Fruit fly (Drosophila melanogaster) whole organism, embryonic: ENCODE data around the gene Ced-12.

ENCODE experiments used
- B-H1 ChIP-seq: fragments of 200-800 bp; sonication (Bioruptor generic); IDR thresholded peaks from 3 replicates; pipeline ENCODE4 v1.3.6; 2022; ENCODE audit warnings: missing biosample characterization, missing genetic modification characterization
- CG1024 ChIP-seq: fragments of 200-800 bp; sonication (Bioruptor generic); IDR thresholded peaks from 2 replicates; pipeline ENCODE4 v1.3.6; 2022; ENCODE audit warnings: missing biosample characterization, missing genetic modification characterization
- CG12236 ChIP-seq: fragments of 200-800 bp; sonication (Bioruptor generic); optimal IDR thresholded peaks from 2 replicates; lab custom pipeline; 2016; ENCODE audit warnings: missing biosample characterization, missing genetic modification characterization
- CG12299 ChIP-seq: fragments of 200-800 bp; sonication (Bioruptor generic); optimal IDR thresholded peaks from 2 replicates; lab custom pipeline; 2018; ENCODE audit warnings: missing biosample characterization, mild to moderate bottlenecking, missing genetic modification characterization
- CG13775 ChIP-seq: fragments of 200-800 bp; sonication (Bioruptor generic); optimal IDR thresholded peaks from 3 replicates; lab custom pipeline; 2017; ENCODE audit warnings: missing biosample characterization, mild to moderate bottlenecking, missing genetic modification characterization
- CG13894 ChIP-seq: fragments of 200-800 bp; sonication (Bioruptor generic); optimal IDR thresholded peaks from 3 replicates; lab custom pipeline; 2018; ENCODE audit warnings: missing biosample characterization, mild to moderate bottlenecking, missing genetic modification characterization, moderate library complexity
- CG14710 ChIP-seq: fragments of 200-800 bp; sonication (Bioruptor generic); optimal IDR thresholded peaks from 3 replicates; lab custom pipeline; 2019; ENCODE audit warnings: missing biosample characterization, mild to moderate bottlenecking, missing genetic modification characterization, moderate library complexity
- CG17385 ChIP-seq: fragments of 200-800 bp; sonication (Bioruptor generic); optimal IDR thresholded peaks from 3 replicates; lab custom pipeline; 2018; ENCODE audit warnings: missing biosample characterization, mild to moderate bottlenecking, missing genetic modification characterization
- CG17912 ChIP-seq: fragments of 200-800 bp; sonication (Bioruptor generic); optimal IDR thresholded peaks from 2 replicates; lab custom pipeline; 2018; ENCODE audit warnings: missing biosample characterization, mild to moderate bottlenecking, missing genetic modification characterization
- CG18764 ChIP-seq: fragments of 200-800 bp; sonication (Bioruptor generic); optimal IDR thresholded peaks from 3 replicates; lab custom pipeline; 2016; ENCODE audit warnings: missing biosample characterization, missing genetic modification characterization
- CG30431 ChIP-seq: fragments of 200-800 bp; sonication (Bioruptor generic); optimal IDR thresholded peaks from 2 replicates; lab custom pipeline; 2017; ENCODE audit warnings: missing biosample characterization, missing genetic modification characterization
- CG43689 ChIP-seq: fragments of 200-800 bp; sonication (Bioruptor generic); IDR thresholded peaks from 2 replicates; pipeline ENCODE4 v1.3.6; 2022; ENCODE audit warnings: missing biosample characterization, missing genetic modification characterization
- CG4424 ChIP-seq: fragments of 200-800 bp; sonication (Bioruptor generic); optimal IDR thresholded peaks from 3 replicates; lab custom pipeline; 2016; ENCODE audit warnings: missing biosample characterization, missing genetic modification characterization
- CG6254 ChIP-seq: fragments of 200-800 bp; sonication (Bioruptor generic); optimal IDR thresholded peaks from 3 replicates; lab custom pipeline; 2017; ENCODE audit warnings: mild to moderate bottlenecking, missing biosample characterization, missing genetic modification reagents, missing genetic modification characterization
- CG7963 ChIP-seq: fragments of 200-800 bp; sonication (Bioruptor generic); IDR thresholded peaks from 3 replicates; pipeline ENCODE4 v1.3.6; 2022; ENCODE audit warnings: missing biosample characterization, missing genetic modification characterization; ENCODE audit not compliant: partially characterized antibody
- CG8089 ChIP-seq: fragments of 200-800 bp; sonication (Bioruptor generic); optimal IDR thresholded peaks from 3 replicates; lab custom pipeline; 2016; ENCODE audit warnings: missing biosample characterization, missing genetic modification characterization
- CG8944 ChIP-seq: fragments of 200-800 bp; sonication (Bioruptor generic); optimal IDR thresholded peaks from 3 replicates; lab custom pipeline; 2016; ENCODE audit warnings: missing biosample characterization, missing genetic modification characterization
- CHES-1-like ChIP-seq: fragments of 200-800 bp; sonication (Bioruptor generic); optimal IDR thresholded peaks from 2 replicates; lab custom pipeline; 2016; ENCODE audit warnings: missing biosample characterization, missing genetic modification characterization
- Dp ChIP-seq: fragments of 200-800 bp; sonication (Bioruptor generic); optimal IDR thresholded peaks from 2 replicates; lab custom pipeline; 2018; ENCODE audit warnings: missing biosample characterization, mild to moderate bottlenecking, missing genetic modification characterization, moderate library complexity
- Drgx ChIP-seq: fragments of 200-800 bp; sonication (Bioruptor generic); IDR thresholded peaks from 2 replicates; pipeline ENCODE4 v1.3.6; 2022; ENCODE audit warnings: missing biosample characterization, missing genetic modification characterization
- Ets97D ChIP-seq: fragments of 200-800 bp; sonication (Bioruptor generic); optimal IDR thresholded peaks from 3 replicates; lab custom pipeline; 2016; ENCODE audit warnings: missing biosample characterization, missing genetic modification characterization
- HLH4C ChIP-seq: fragments of 200-800 bp; sonication (Bioruptor generic); IDR thresholded peaks from 3 replicates; pipeline ENCODE4 v1.3.6; 2022; ENCODE audit warnings: missing biosample characterization, missing genetic modification characterization; ENCODE audit not compliant: partially characterized antibody
- Hand ChIP-seq: fragments of 200-800 bp; sonication (Bioruptor generic); optimal IDR thresholded peaks from 2 replicates; lab custom pipeline; 2017; ENCODE audit warnings: mild to moderate bottlenecking, missing biosample characterization, missing genetic modification reagents, missing genetic modification characterization
- Hey ChIP-seq: fragments of 200-800 bp; sonication (Bioruptor generic); optimal IDR thresholded peaks from 3 replicates; lab custom pipeline; 2018; ENCODE audit warnings: missing biosample characterization, mild to moderate bottlenecking, missing genetic modification characterization
- Hr39 ChIP-seq: fragments of >200 bp; optimal IDR thresholded peaks from 2 replicates; lab custom pipeline; 2017
- Hr78 ChIP-seq, 2 experiments: fragments of 200-800 bp in 1 of 2; fragments of >200 bp in 1 of 2; sonication (Bioruptor generic) in 1 of 2; optimal IDR thresholded peaks; 2 replicates each; lab custom pipeline; 2017 to 2019; ENCODE audit warnings: missing biosample characterization in 2 of 2, missing genetic modification characterization in 2 of 2, mild to moderate bottlenecking in 1 of 2, moderate library complexity in 1 of 2
- Lpt ChIP-seq: fragments of >200 bp; optimal IDR thresholded peaks from 2 replicates; lab custom pipeline; 2018; ENCODE audit warnings: missing biosample characterization, missing genetic modification characterization
- MBD-R2 ChIP-seq: fragments of 200-800 bp; sonication (Bioruptor generic); IDR thresholded peaks from 2 replicates; pipeline ENCODE4 v1.3.6; 2022; ENCODE audit warnings: missing biosample characterization, missing genetic modification characterization
- Meics ChIP-seq: fragments of 200-800 bp; sonication (Bioruptor generic); optimal IDR thresholded peaks from 2 replicates; lab custom pipeline; 2017; ENCODE audit warnings: missing biosample characterization, mild to moderate bottlenecking, missing genetic modification characterization
- Usf ChIP-seq: fragments of 200-800 bp; sonication (Bioruptor generic); optimal IDR thresholded peaks from 2 replicates; lab custom pipeline; 2017; ENCODE audit warnings: missing genotype, missing biosample characterization, missing genetic modification characterization
- al ChIP-seq: fragments of 200-800 bp; sonication (Bioruptor generic); IDR thresholded peaks from 2 replicates; pipeline ENCODE4 v1.3.6; 2022; ENCODE audit warnings: missing biosample characterization, missing genetic modification characterization
- br ChIP-seq: fragments of >200 bp; optimal IDR thresholded peaks from 2 replicates; lab custom pipeline; 2017
- bsh ChIP-seq, 2 experiments: fragments of 200-800 bp; sonication (Bioruptor generic); optimal IDR thresholded peaks; 2 replicates each; lab custom pipeline; 2017 to 2018; ENCODE audit warnings: mild to moderate bottlenecking in 2 of 2, missing biosample characterization in 2 of 2, missing genetic modification characterization in 2 of 2, moderate library complexity in 1 of 2
- croc ChIP-seq: fragments of 200-800 bp; sonication (Bioruptor generic); conservative IDR thresholded peaks from 3 replicates; pipeline ENCODE4 v1.3.6; 2022; ENCODE audit warnings: missing biosample characterization, missing genetic modification characterization
- hth ChIP-seq: fragments of >200 bp; optimal IDR thresholded peaks from 2 replicates; lab custom pipeline; 2017; ENCODE audit warnings: inconsistent platforms
- inv ChIP-seq: fragments of 200-800 bp; sonication (Bioruptor generic); IDR thresholded peaks from 2 replicates; pipeline ENCODE4 v1.3.6; 2022; ENCODE audit warnings: missing biosample characterization, missing genetic modification characterization; ENCODE audit not compliant: partially characterized antibody
- klu ChIP-seq: fragments of 200-800 bp; sonication (Bioruptor generic); IDR thresholded peaks from 2 replicates; pipeline ENCODE4 v1.3.6; 2022; ENCODE audit warnings: missing biosample characterization, missing genetic modification characterization
- kni ChIP-seq: fragments of 200-800 bp; sonication (Bioruptor generic); optimal IDR thresholded peaks from 3 replicates; lab custom pipeline; 2017; ENCODE audit warnings: mild to moderate bottlenecking, missing biosample characterization, missing genetic modification reagents, missing genetic modification characterization
- mirr ChIP-seq: fragments of 200-800 bp; sonication (Bioruptor generic); optimal IDR thresholded peaks from 3 replicates; lab custom pipeline; 2018; ENCODE audit warnings: missing biosample characterization, mild to moderate bottlenecking, missing genetic modification characterization
- nmo ChIP-seq: fragments of 200-800 bp; sonication (Bioruptor generic); optimal IDR thresholded peaks from 2 replicates; lab custom pipeline; 2018; ENCODE audit warnings: missing biosample characterization, mild to moderate bottlenecking, missing genetic modification characterization, moderate library complexity
- odd ChIP-seq: fragments of 200-800 bp; sonication (Bioruptor generic); optimal IDR thresholded peaks from 2 replicates; lab custom pipeline; 2017; ENCODE audit warnings: missing biosample characterization, mild to moderate bottlenecking, missing genetic modification characterization
- pnt ChIP-seq: fragments of 200-800 bp; sonication (Bioruptor generic); optimal IDR thresholded peaks from 3 replicates; lab custom pipeline; 2016; ENCODE audit warnings: missing biosample characterization, missing genetic modification characterization
- pzg ChIP-seq: fragments of 200-800 bp; sonication (Bioruptor generic); optimal IDR thresholded peaks from 3 replicates; lab custom pipeline; 2018; ENCODE audit warnings: missing biosample characterization, mild to moderate bottlenecking, missing genetic modification characterization, moderate library complexity
- row ChIP-seq: fragments of 200-800 bp; sonication (Bioruptor generic); IDR thresholded peaks from 3 replicates; pipeline ENCODE4 v1.3.6; 2022; ENCODE audit warnings: missing biosample characterization, missing genetic modification characterization
- so ChIP-seq: fragments of 200-800 bp; sonication (Bioruptor generic); IDR thresholded peaks from 3 replicates; pipeline ENCODE4 v1.3.6; 2022; ENCODE audit warnings: missing biosample characterization, missing genetic modification characterization
- tap ChIP-seq: fragments of 200-800 bp; optimal IDR thresholded peaks from 3 replicates; lab custom pipeline; 2019; ENCODE audit warnings: missing biosample characterization, mild to moderate bottlenecking, missing genetic modification characterization, moderate library complexity
- trh ChIP-seq: fragments of 200-800 bp; sonication (Bioruptor generic); optimal IDR thresholded peaks from 2 replicates; lab custom pipeline; 2016; ENCODE audit warnings: missing biosample characterization, missing genetic modification characterization
- tup ChIP-seq: fragments of 200-800 bp; sonication (Bioruptor generic); optimal IDR thresholded peaks from 2 replicates; lab custom pipeline; 2016; ENCODE audit warnings: missing biosample characterization, mild to moderate bottlenecking, missing genetic modification characterization, moderate library complexity
- vnd ChIP-seq: fragments of 200-800 bp; sonication (Bioruptor generic); IDR thresholded peaks from 3 replicates; pipeline ENCODE4 v1.3.6; 2022; ENCODE audit warnings: missing biosample characterization, missing genetic modification characterization; ENCODE audit not compliant: partially characterized antibody
- wor ChIP-seq: fragments of 200-800 bp; sonication (Bioruptor generic); IDR thresholded peaks from 2 replicates; pipeline ENCODE4 v1.3.6; 2022; ENCODE audit warnings: missing biosample characterization, missing genetic modification characterization
- yki ChIP-seq: fragments of >200 bp; optimal IDR thresholded peaks from 3 replicates; lab custom pipeline; 2018

Gene Ced-12

dm6 chr2L:12055837-12056388 lies 41.7 kb upstream of the Ced-12 start, which contains the start of the genes JhI-21, RpL7-like and CG34164 (continued):
- TF ChIP-seq tup (GFP tag; lab: Kevin White, UChicago) = no peak
- no peak for TF ChIP-seq CG12299 (tag; lab: Kevin White, UChicago)
- TF ChIP-seq Meics (GFP tag; lab: Kevin White, UChicago) = peak; percentile 22
- TF ChIP-seq trh = no peak
- TF ChIP-seq vnd (GFP tag; lab: Robert Waterston, UW) = 0 out of 3 replicates have a peak, but pooled peaks have one; percentile 20
- TF ChIP-seq br (lab: Kevin White, UChicago) = no peak
- peak; percentile 50 for TF ChIP-seq CG17385 (GFP tag; lab: Kevin White, UChicago)
- no peak for TF ChIP-seq Hr78 (GFP tag; optimal IDR thresholded peaks at IDR 0.05; lab: Kevin White, UChicago)
- TF ChIP-seq so (GFP tag; lab: Robert Waterston, UW) = no peak
- TF ChIP-seq kni = no peak
- TF ChIP-seq mirr = no peak
- TF ChIP-seq CG12236 (GFP tag; lab: Kevin White, UChicago) = no peak
- TF ChIP-seq CG13775 (GFP tag; lab: Kevin White, UChicago) = no peak
- peak; percentile 61 for TF ChIP-seq CG14710 (tag; lab: Kevin White, UChicago)
- no peak for TF ChIP-seq CG6254 (GFP tag; lab: Kevin White, UChicago)
- no peak for TF ChIP-seq Hand (GFP tag; lab: Kevin White, UChicago)
- no peak for TF ChIP-seq CG8089 (GFP tag; lab: Kevin White, UChicago)
- peak; percentile 35; the same call in 1 of the 2 replicates for TF ChIP-seq CG1024 (GFP tag; lab: Robert Waterston, UW)
- peak; percentile 77 for TF ChIP-seq Ets97D (GFP tag; lab: Kevin White, UChicago)
- TF ChIP-seq CHES-1-like (GFP tag; lab: Kevin White, UChicago) = no peak
- TF ChIP-seq HLH4C (GFP tag; lab: Robert Waterston, UW) = peak; percentile 61; the same call in 2 of the 3 replicates
- peak; percentile 98 for TF ChIP-seq Dp
- TF ChIP-seq inv (GFP tag; lab: Robert Waterston, UW) = peak; percentile 30; the same call in 1 of the 2 replicates
- TF ChIP-seq CG17912 (GFP tag; lab: Kevin White, UChicago) = no peak
- no peak for TF ChIP-seq CG30431 (GFP tag; lab: Kevin White, UChicago)
- no peak for TF ChIP-seq CG8944 (GFP tag; lab: Kevin White, UChicago)
- TF ChIP-seq Usf = no peak
- TF ChIP-seq croc (GFP tag; lab: Robert Waterston, UW) = no peak
- peak; percentile 60; the same call in 2 of the 3 replicates for TF ChIP-seq CG7963 (GFP tag; lab: Robert Waterston, UW)
- TF ChIP-seq MBD-R2 (GFP tag; lab: Robert Waterston, UW) = peak; percentile 63; the same call in 1 of the 2 replicates
- no peak for TF ChIP-seq hth
- TF ChIP-seq odd (GFP tag; lab: Kevin White, UChicago) = no peak
- peak; percentile 21 for TF ChIP-seq nmo (GFP tag; lab: Kevin White, UChicago)
- peak in 1 of 2 experiments; percentile 19 for TF ChIP-seq bsh (GFP tag; optimal IDR thresholded peaks at IDR 0.05; lab: Kevin White, UChicago)
- TF ChIP-seq pzg (GFP tag; lab: Kevin White, UChicago) = peak; percentile 86
- TF ChIP-seq tap (tag; lab: Kevin White, UChicago) = no peak
- no peak for TF ChIP-seq row (GFP tag; lab: Robert Waterston, UW)
- no peak for TF ChIP-seq klu (GFP tag; lab: Robert Waterston, UW)
- TF ChIP-seq Drgx (GFP tag; lab: Robert Waterston, UW) = 0 out of 2 replicates have a peak, but pooled peaks have one; percentile 18
- TF ChIP-seq al (GFP tag; lab: Robert Waterston, UW) = no peak
- peak; percentile 38 for TF ChIP-seq CG4424 (GFP tag; lab: Kevin White, UChicago)
- TF ChIP-seq CG13894 (tag; lab: Kevin White, UChicago) = no peak
- TF ChIP-seq Hey (tag; lab: Kevin White, UChicago) = no peak
- TF ChIP-seq pnt (GFP tag; lab: Kevin White, UChicago) = no peak
- no peak for TF ChIP-seq CG43689 (GFP tag; lab: Robert Waterston, UW)
- no peak for TF ChIP-seq wor (GFP tag; lab: Robert Waterston, UW)
- TF ChIP-seq CG18764 (GFP tag; lab: Kevin White, UChicago) = no peak
- no peak for TF ChIP-seq Hr39
- TF ChIP-seq Lpt (GFP tag; lab: Kevin White, UChicago) = no peak
- no peak for TF ChIP-seq B-H1 (GFP tag; lab: Robert Waterston, UW)
- TF ChIP-seq yki (lab: Kevin White, UChicago) = peak; percentile 89
